Worm (Caenorhabditis elegans) whole organism, young adult: ENCODE data around the gene C52B9.10.

ENCODE experiments used
- B0019.2 ChIP-seq: fragments of 200-800 bp; sonication (Bioruptor generic); conservative IDR thresholded peaks from 2 replicates; pipeline ENCODE4 v1.3.6; 2022; ENCODE audit warnings: missing genetic modification reagents, missing genetic modification characterization, missing compliant biosample characterization
- B0261.1 ChIP-seq: sonication (generic microtip); optimal IDR thresholded peaks from 2 replicates; lab custom pipeline; 2016; ENCODE audit warnings: mild to moderate bottlenecking, missing genetic modification characterization, moderate library complexity, missing compliant biosample characterization
- C17E4.6 ChIP-seq: fragments of 200-800 bp; sonication (Bioruptor generic); IDR thresholded peaks from 2 replicates; pipeline ENCODE4 v1.3.6; 2022; ENCODE audit warnings: missing genetic modification reagents, missing genetic modification characterization, missing compliant biosample characterization
- F33H1.4 ChIP-seq: fragments of 200-800 bp; sonication (Bioruptor generic); IDR thresholded peaks from 2 replicates; pipeline ENCODE4 v1.3.6; 2022; ENCODE audit warnings: missing genetic modification reagents, missing genetic modification characterization, missing compliant biosample characterization
- F52B5.7 ChIP-seq: sonication (generic microtip); optimal IDR thresholded peaks from 2 replicates; lab custom pipeline; 2016; ENCODE audit warnings: mild to moderate bottlenecking, missing genetic modification characterization, missing compliant biosample characterization
- T26A5.8 ChIP-seq: sonication (generic microtip); optimal IDR thresholded peaks from 2 replicates; lab custom pipeline; 2016; ENCODE audit warnings: missing genetic modification characterization, missing compliant biosample characterization
- Y53G8AR.9 ChIP-seq: fragments of 200-800 bp; sonication (Bioruptor generic); conservative IDR thresholded peaks from 2 replicates; pipeline ENCODE4 v1.3.6; 2022; ENCODE audit warnings: missing genetic modification reagents, missing genetic modification characterization, missing compliant biosample characterization
- akir-1 ChIP-seq: fragments of 200-800 bp; sonication (Bioruptor generic); optimal IDR thresholded peaks from 2 replicates; lab custom pipeline; 2018; ENCODE audit warnings: mild to moderate bottlenecking, missing genetic modification characterization, moderate library complexity, missing compliant biosample characterization
- aptf-2 ChIP-seq: fragments of 200-800 bp; sonication (Bioruptor generic); conservative IDR thresholded peaks from 2 replicates; pipeline ENCODE4 v1.3.6; 2022; ENCODE audit warnings: missing genetic modification reagents, missing genetic modification characterization, missing compliant biosample characterization
- atf-7 ChIP-seq: sonication (generic microtip); optimal IDR thresholded peaks from 2 replicates; lab custom pipeline; 2017; ENCODE audit warnings: mild to moderate bottlenecking, missing genetic modification characterization, missing compliant biosample characterization
- attf-5 ChIP-seq: fragments of 200-800 bp; sonication (Bioruptor generic); optimal IDR thresholded peaks from 2 replicates; lab custom pipeline; 2018; ENCODE audit warnings: mild to moderate bottlenecking, missing genetic modification characterization, missing compliant biosample characterization
- bed-2 ChIP-seq: fragments of 200-800 bp; sonication (Bioruptor generic); IDR thresholded peaks from 2 replicates; pipeline ENCODE4 v1.3.6; 2022; ENCODE audit warnings: missing genetic modification reagents, missing genetic modification characterization, missing compliant biosample characterization
- cebp-1 ChIP-seq, 2 experiments: fragments of 200-800 bp in 1 of 2; sonication (Bioruptor generic) in 1 of 2; sonication (generic microtip) in 1 of 2; IDR thresholded peaks in 1 of 2; optimal IDR thresholded peaks in 1 of 2; 2 replicates each; pipeline versions ENCODE4 v1.3.6 to Lab custom; 2017 to 2022; ENCODE audit warnings: missing compliant biosample characterization in 2 of 2, missing genetic modification characterization in 2 of 2, mild to moderate bottlenecking in 1 of 2, missing genetic modification reagents in 1 of 2, moderate library complexity in 1 of 2
- cebp-2 ChIP-seq: fragments of 200-800 bp; sonication (Bioruptor generic); IDR thresholded peaks from 2 replicates; pipeline ENCODE4 v1.3.6; 2022; ENCODE audit warnings: missing genetic modification characterization, missing compliant biosample characterization
- dpl-1 ChIP-seq: fragments of 150-350 bp; optimal IDR thresholded peaks from 2 replicates; lab custom pipeline; 2014; ENCODE audit warnings: missing biosample characterization, missing genetic modification reagents, missing genetic modification characterization
- gei-17 ChIP-seq: fragments of 200-800 bp; sonication (Bioruptor generic); optimal IDR thresholded peaks from 2 replicates; lab custom pipeline; 2018; ENCODE audit warnings: mild to moderate bottlenecking, missing genetic modification characterization, missing compliant biosample characterization
- hlh-12 ChIP-seq: sonication (generic microtip); optimal IDR thresholded peaks from 2 replicates; lab custom pipeline; 2016; ENCODE audit warnings: missing genetic modification characterization, missing compliant biosample characterization
- hmg-1.2 ChIP-seq: fragments of 200-800 bp; sonication (Bioruptor generic); IDR thresholded peaks from 2 replicates; pipeline ENCODE4 v1.3.6; 2022; ENCODE audit warnings: missing genetic modification reagents, missing genetic modification characterization, missing compliant biosample characterization
- hmg-20 ChIP-seq: fragments of 200-800 bp; sonication (Bioruptor generic); IDR thresholded peaks from 2 replicates; pipeline ENCODE4 v1.3.6; 2022; ENCODE audit warnings: missing genetic modification reagents, missing genetic modification characterization, missing compliant biosample characterization
- hsf-1 ChIP-seq: fragments of 200-800 bp; sonication (Bioruptor generic); IDR thresholded peaks from 2 replicates; pipeline ENCODE4 v1.3.6; 2022; ENCODE audit warnings: missing genetic modification reagents, missing genetic modification characterization, missing compliant biosample characterization
- lin-26 ChIP-seq: fragments of 200-800 bp; sonication (Bioruptor generic); IDR thresholded peaks from 2 replicates; pipeline ENCODE4 v1.3.6; 2022; ENCODE audit warnings: missing genetic modification reagents, missing genetic modification characterization, missing compliant biosample characterization
- madf-10 ChIP-seq: sonication (generic microtip); optimal IDR thresholded peaks from 2 replicates; lab custom pipeline; 2016; ENCODE audit warnings: mild to moderate bottlenecking, missing genetic modification characterization, missing compliant biosample characterization
- mcd-1 ChIP-seq: fragments of 200-800 bp; sonication (Bioruptor generic); IDR thresholded peaks from 2 replicates; pipeline ENCODE4 v1.3.6; 2022; ENCODE audit warnings: missing genetic modification reagents, missing genetic modification characterization, missing compliant biosample characterization
- mxl-1 ChIP-seq: sonication (generic microtip); optimal IDR thresholded peaks from 2 replicates; lab custom pipeline; 2016; ENCODE audit warnings: missing genetic modification characterization, missing compliant biosample characterization
- nhr-80 ChIP-seq: sonication (generic microtip); optimal IDR thresholded peaks from 2 replicates; lab custom pipeline; 2016; ENCODE audit warnings: missing genetic modification characterization, missing compliant biosample characterization
- pbrm-1 ChIP-seq: fragments of 200-800 bp; sonication (Bioruptor generic); IDR thresholded peaks from 2 replicates; pipeline ENCODE4 v1.3.6; 2022; ENCODE audit warnings: missing genetic modification reagents, missing genetic modification characterization, missing compliant biosample characterization
- rcor-1 ChIP-seq: fragments of 200-800 bp; sonication (Bioruptor generic); IDR thresholded peaks from 2 replicates; pipeline ENCODE4 v1.3.6; 2022; ENCODE audit warnings: missing genetic modification reagents, missing genetic modification characterization, missing compliant biosample characterization
- snpc-1.1 ChIP-seq: sonication (generic microtip); optimal IDR thresholded peaks from 2 replicates; lab custom pipeline; 2017; ENCODE audit warnings: missing genetic modification characterization, mild to moderate bottlenecking, missing compliant biosample characterization, antibody characterized with exemption, moderate library complexity, missing genotype, missing genetic modification reagents; ENCODE audit not compliant: insufficient read depth
- tbp1 ChIP-seq: fragments of 200-800 bp; sonication (Bioruptor generic); optimal IDR thresholded peaks from 2 replicates; lab custom pipeline; 2018; ENCODE audit warnings: mild to moderate bottlenecking, missing genetic modification characterization, missing compliant biosample characterization
- tbx-9 ChIP-seq: sonication (generic microtip); optimal IDR thresholded peaks from 2 replicates; lab custom pipeline; 2016; ENCODE audit warnings: borderline replicate concordance, missing genetic modification characterization, inconsistent platforms, missing compliant biosample characterization
- ztf-18 ChIP-seq: sonication (generic microtip); optimal IDR thresholded peaks from 2 replicates; lab custom pipeline; 2016; ENCODE audit warnings: missing genotype, mild to moderate bottlenecking, missing genetic modification characterization, missing compliant biosample characterization
- ztf-22 ChIP-seq: fragments of 200-800 bp; sonication (Bioruptor generic); optimal IDR thresholded peaks from 2 replicates; lab custom pipeline; 2018; ENCODE audit warnings: mild to moderate bottlenecking, missing genetic modification characterization, moderate library complexity, missing compliant biosample characterization
- ztf-25 ChIP-seq: fragments of 200-800 bp; sonication (Bioruptor generic); IDR thresholded peaks from 2 replicates; pipeline ENCODE4 v1.3.6; 2022; ENCODE audit warnings: missing genetic modification reagents, missing genetic modification characterization, missing compliant biosample characterization
- ztf-28 ChIP-seq: fragments of 200-800 bp; sonication (Bioruptor generic); IDR thresholded peaks from 2 replicates; pipeline ENCODE4 v1.3.6; 2022; ENCODE audit warnings: missing genetic modification reagents, missing genetic modification characterization, missing compliant biosample characterization

Gene C52B9.10

DNA sequence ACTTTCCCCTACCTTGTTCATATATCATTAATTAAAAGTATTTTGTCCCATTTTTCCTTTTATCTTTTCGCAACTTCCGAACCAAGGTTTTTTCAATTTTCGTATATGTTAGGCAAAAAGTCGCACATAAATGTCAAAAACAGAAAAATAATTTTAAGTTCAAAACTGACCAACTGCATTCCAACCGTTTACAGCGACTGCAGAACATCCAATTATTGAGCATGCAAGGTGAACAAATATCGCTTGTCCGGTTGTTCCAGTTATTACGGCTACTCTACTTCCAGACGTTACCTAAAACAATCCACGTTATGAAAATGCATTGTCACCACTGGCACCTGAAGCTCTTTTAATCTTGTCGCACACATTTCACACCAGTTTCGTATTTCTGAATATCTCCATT is at the start of gene C52B9.10:
Gene C52B9.10, plus strand, starts transcription at position 301 of the 400 bp plus-strand sequence.
- TF ChIP-seq C17E4.6 = no peak
- TF ChIP-seq B0019.2 (GFP tag; lab: Robert Waterston, UW) = no peak
- TF ChIP-seq attf-5 (GFP tag; lab: Kevin White, UChicago) = no peak
- no peak for TF ChIP-seq hsf-1 (GFP tag; lab: Robert Waterston, UW)
- TF ChIP-seq Y53G8AR.9 (GFP tag; lab: Robert Waterston, UW) = no peak
- no peak for TF ChIP-seq ztf-22 (GFP tag; lab: Kevin White, UChicago)
- no peak for TF ChIP-seq F33H1.4
- no peak for TF ChIP-seq cebp-1 (GFP tag; IDR thresholded peaks at IDR 0.05; lab: Robert Waterston, UW)
- no peak for TF ChIP-seq cebp-1 (tag; optimal IDR thresholded peaks at IDR 0.05; lab: Kevin White, UChicago)
- no peak for TF ChIP-seq lin-26
- TF ChIP-seq nhr-80 = no peak
- TF ChIP-seq gei-17 (GFP tag; lab: Kevin White, UChicago) = no peak
- TF ChIP-seq pbrm-1 = no peak
- no peak for TF ChIP-seq ztf-18 (tag; lab: Kevin White, UChicago)
- no peak for TF ChIP-seq aptf-2 (GFP tag; lab: Robert Waterston, UW)
- no peak for TF ChIP-seq atf-7 (tag; lab: Kevin White, UChicago)
- TF ChIP-seq hlh-12 (tag; lab: Kevin White, UChicago) = no peak
- TF ChIP-seq B0261.1 (tag; lab: Kevin White, UChicago) = no peak
- TF ChIP-seq tbx-9 (tag; lab: Kevin White, UChicago) = no peak
- no peak for TF ChIP-seq snpc-1.1 (tag; lab: Kevin White, UChicago)
- no peak for TF ChIP-seq hmg-1.2 (GFP tag; lab: Robert Waterston, UW)

DNA sequence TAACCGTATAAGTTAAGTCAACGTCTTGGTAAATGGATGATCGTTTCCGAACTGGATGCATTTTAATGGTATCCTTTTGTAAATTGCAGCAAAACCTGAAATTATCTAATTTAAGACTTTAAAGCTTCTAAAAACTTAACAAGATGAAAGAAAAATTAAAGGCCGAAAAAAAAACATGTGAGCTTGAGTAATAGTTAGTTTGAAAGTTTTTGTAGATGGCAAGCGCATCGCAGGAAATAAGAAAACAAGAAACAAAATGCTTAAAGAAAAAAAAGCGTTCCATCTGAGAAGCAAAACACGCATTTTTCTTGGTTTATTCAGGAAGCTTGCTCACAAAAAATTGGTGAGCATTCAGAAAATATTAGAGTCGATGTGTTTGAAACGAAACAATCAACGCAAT is 38.0 kb upstream of the C52B9.10 start, which contains the start of gene rab-37:
Gene rab-37, minus strand, starts transcription at position 101 of the 400 bp plus-strand sequence.
- no peak for TF ChIP-seq tbp1 (GFP tag; lab: Kevin White, UChicago)

DNA sequence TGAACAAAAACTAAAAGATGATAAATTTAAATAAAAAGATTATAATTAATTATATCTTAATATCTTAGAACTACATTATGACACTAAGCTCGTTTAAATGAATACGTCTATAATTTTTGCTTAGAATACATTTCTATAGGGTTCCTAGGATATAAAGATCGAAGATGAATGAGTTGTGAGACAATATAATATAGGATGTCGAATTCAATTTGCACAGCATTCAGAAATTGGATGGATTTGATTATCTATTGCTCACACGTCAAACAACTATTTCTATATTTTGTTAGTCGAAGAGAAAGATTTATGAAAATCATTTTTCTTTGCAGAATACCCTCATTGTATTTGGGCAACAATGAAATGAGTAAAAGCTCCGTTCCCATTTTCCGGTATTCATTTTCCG is 34.7 kb upstream of the C52B9.10 start:
- no peak for TF ChIP-seq hmg-20 (GFP tag; lab: Robert Waterston, UW)
- no peak for TF ChIP-seq ztf-28 (GFP tag; lab: Robert Waterston, UW)
- no peak for TF ChIP-seq attf-5 (GFP tag; lab: Kevin White, UChicago)
- TF ChIP-seq cebp-2 (GFP tag; lab: Robert Waterston, UW) = no peak
- no peak for TF ChIP-seq snpc-1.1 (tag; lab: Kevin White, UChicago)
- TF ChIP-seq mcd-1 = no peak
- TF ChIP-seq bed-2 (GFP tag; lab: Robert Waterston, UW) = no peak
- no peak for TF ChIP-seq gei-17 (GFP tag; lab: Kevin White, UChicago)
- TF ChIP-seq dpl-1 = no peak
- TF ChIP-seq F52B5.7 (tag; lab: Kevin White, UChicago) = no peak
- no peak for TF ChIP-seq rcor-1 (GFP tag; lab: Robert Waterston, UW)
- no peak for TF ChIP-seq hlh-12 (tag; lab: Kevin White, UChicago)
- TF ChIP-seq, all 124 proteins: peak for 0

DNA sequence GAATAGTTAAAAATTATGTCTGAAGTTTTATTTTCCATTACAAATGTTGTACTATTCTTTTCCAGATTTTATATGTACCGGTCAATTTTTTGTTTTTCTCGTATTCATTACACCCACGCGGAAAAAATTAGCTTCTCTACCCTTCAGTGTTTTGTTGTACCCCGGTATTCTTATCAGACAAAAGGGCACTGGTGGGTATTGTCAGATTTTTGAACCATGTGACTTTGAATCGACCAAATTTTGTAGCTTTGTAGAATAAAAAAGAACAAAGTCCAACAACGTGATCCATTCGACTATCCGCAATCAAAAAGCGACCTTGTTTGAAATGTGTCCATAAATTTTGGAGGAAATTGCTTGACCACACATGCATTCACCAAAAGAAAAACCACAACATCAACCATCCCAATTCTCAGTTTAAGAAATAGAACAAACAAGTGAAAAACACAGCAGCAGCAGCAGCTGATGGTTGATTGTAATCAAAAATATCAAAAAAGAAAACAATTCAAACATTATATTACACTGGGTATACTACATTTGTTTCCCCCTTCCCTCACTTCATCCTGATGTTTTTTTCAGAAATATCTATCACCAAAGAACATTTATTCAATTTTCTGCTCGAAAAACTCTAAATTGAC is 29.1 kb upstream of the C52B9.10 start:
- TF ChIP-seq ztf-25 (no peak), T26A5.8 (tag; lab: Kevin White, UChicago) (no peak), madf-10 (tag; lab: Kevin White, UChicago) (no peak), akir-1 (GFP tag; lab: Kevin White, UChicago) (no peak), nhr-80 (no peak), atf-7 (tag; lab: Kevin White, UChicago) (no peak), mxl-1 (tag; lab: Kevin White, UChicago) (no peak), hmg-20 (GFP tag; lab: Robert Waterston, UW) (no peak), Y53G8AR.9 (GFP tag; lab: Robert Waterston, UW) (0 out of 2 replicates have a peak, but pooled peaks have one; percentile 35)
